Worm (Caenorhabditis elegans): Measurements from ENCODE around the gene C09F5.3.

- no peak for TF ChIP-seq ets-7 (tag; optimal IDR thresholded peaks at IDR 0.05)
- TF ChIP-seq aly-1 (tag; optimal IDR thresholded peaks at IDR 0.05), result no peak
- no peak for TF ChIP-seq ama-1 (optimal IDR thresholded peaks at IDR 0.05)
- no peak for TF ChIP-seq flt-1 (GFP tag; IDR thresholded peaks at IDR 0.05)
- no peak for TF ChIP-seq pes-1 (GFP tag; IDR thresholded peaks at IDR 0.05)
- no peak for TF ChIP-seq tra-4 (tag; optimal IDR thresholded peaks at IDR 0.05)
These were observed 14.5 kb downstream of the C09F5.3 start for ce11 chrIII:650539-650938.

Data from whole organism, early embryonic.